Worm (Caenorhabditis elegans) whole organism, young adult: Measurements from ENCODE around the gene K02E11.3.
A peak's percentile ranks its signal among the peaks of the same experiment; 100 is the strongest.

Source experiments
- B0261.1 ChIP-seq: sonication (generic microtip); optimal IDR thresholded peaks from 2 replicates; lab custom pipeline; 2016; ENCODE audit warnings: mild to moderate bottlenecking, missing genetic modification characterization, moderate library complexity, missing compliant biosample characterization
- C17E4.6 ChIP-seq: fragments of 200-800 bp; sonication (Bioruptor generic); IDR thresholded peaks from 2 replicates; pipeline ENCODE4 v1.3.6; 2022; ENCODE audit warnings: missing genetic modification reagents, missing genetic modification characterization, missing compliant biosample characterization
- D2030.7 ChIP-seq: fragments of 200-800 bp; sonication (Bioruptor generic); IDR thresholded peaks from 2 replicates; pipeline ENCODE4 v1.3.6; 2022; ENCODE audit warnings: missing genetic modification reagents, missing genetic modification characterization, missing compliant biosample characterization
- F33H1.4 ChIP-seq: fragments of 200-800 bp; sonication (Bioruptor generic); IDR thresholded peaks from 2 replicates; pipeline ENCODE4 v1.3.6; 2022; ENCODE audit warnings: missing genetic modification reagents, missing genetic modification characterization, missing compliant biosample characterization
- F37B4.10 ChIP-seq: fragments of 200-800 bp; sonication (Bioruptor generic); IDR thresholded peaks from 2 replicates; pipeline ENCODE4 v1.3.6; 2022; ENCODE audit warnings: missing genetic modification characterization, missing compliant biosample characterization
- F39B2.1 ChIP-seq: fragments of 200-800 bp; sonication (Bioruptor generic); IDR thresholded peaks from 2 replicates; pipeline ENCODE4 v1.3.6; 2022; ENCODE audit warnings: missing genetic modification reagents, missing genetic modification characterization, missing compliant biosample characterization
- K11D2.4 ChIP-seq: fragments of 200-800 bp; sonication (Bioruptor generic); IDR thresholded peaks from 2 replicates; pipeline ENCODE4 v1.3.6; 2022; ENCODE audit warnings: missing genetic modification reagents, missing genetic modification characterization, missing compliant biosample characterization
- Y53F4B.3 ChIP-seq: fragments of 200-800 bp; sonication (Bioruptor generic); IDR thresholded peaks from 2 replicates; pipeline ENCODE4 v1.3.6; 2022; ENCODE audit warnings: missing genetic modification reagents, missing genetic modification characterization, missing compliant biosample characterization
- Y53G8AR.9 ChIP-seq: fragments of 200-800 bp; sonication (Bioruptor generic); conservative IDR thresholded peaks from 2 replicates; pipeline ENCODE4 v1.3.6; 2022; ENCODE audit warnings: missing genetic modification reagents, missing genetic modification characterization, missing compliant biosample characterization
- Y56A3A.18 ChIP-seq: fragments of 200-800 bp; sonication (Bioruptor generic); IDR thresholded peaks from 2 replicates; pipeline ENCODE4 v1.3.6; 2022; ENCODE audit warnings: missing genetic modification reagents, missing genetic modification characterization, missing compliant biosample characterization
- Y67H2A.10 ChIP-seq: fragments of 200-800 bp; sonication (Bioruptor generic); conservative IDR thresholded peaks from 2 replicates; pipeline ENCODE4 v1.3.6; 2022; ENCODE audit warnings: missing genetic modification reagents, missing genetic modification characterization, missing compliant biosample characterization
- Y79H2A.3 ChIP-seq: fragments of 200-800 bp; sonication (Bioruptor generic); conservative IDR thresholded peaks from 2 replicates; pipeline ENCODE4 v1.3.6; 2022; ENCODE audit warnings: missing genetic modification reagents, missing genetic modification characterization, missing compliant biosample characterization
- Y95B8A.8 ChIP-seq: fragments of 200-800 bp; sonication (Bioruptor generic); IDR thresholded peaks from 2 replicates; pipeline ENCODE4 v1.3.6; 2022; ENCODE audit warnings: missing genetic modification reagents, missing genetic modification characterization, missing compliant biosample characterization
- aptf-3 ChIP-seq: fragments of 200-800 bp; sonication (Bioruptor generic); IDR thresholded peaks from 2 replicates; pipeline ENCODE4 v1.3.6; 2022; ENCODE audit warnings: missing genetic modification characterization, missing compliant biosample characterization
- attf-3 ChIP-seq: fragments of 200-800 bp; sonication (Bioruptor generic); conservative IDR thresholded peaks from 2 replicates; pipeline ENCODE4 v1.3.6; 2022; ENCODE audit warnings: missing genetic modification reagents, missing genetic modification characterization, missing compliant biosample characterization
- attf-6 ChIP-seq: fragments of 200-800 bp; sonication (Bioruptor generic); IDR thresholded peaks from 2 replicates; pipeline ENCODE4 v1.3.6; 2022; ENCODE audit warnings: missing genetic modification reagents, missing genetic modification characterization, missing compliant biosample characterization
- bed-1 ChIP-seq: fragments of 200-800 bp; sonication (Bioruptor generic); IDR thresholded peaks from 2 replicates; pipeline ENCODE4 v1.3.6; 2022; ENCODE audit warnings: missing genetic modification reagents, missing genetic modification characterization, missing compliant biosample characterization
- bed-2 ChIP-seq: fragments of 200-800 bp; sonication (Bioruptor generic); IDR thresholded peaks from 2 replicates; pipeline ENCODE4 v1.3.6; 2022; ENCODE audit warnings: missing genetic modification reagents, missing genetic modification characterization, missing compliant biosample characterization
- cebp-2 ChIP-seq: fragments of 200-800 bp; sonication (Bioruptor generic); IDR thresholded peaks from 2 replicates; pipeline ENCODE4 v1.3.6; 2022; ENCODE audit warnings: missing genetic modification characterization, missing compliant biosample characterization
- ceh-100 ChIP-seq: fragments of 200-800 bp; sonication (Bioruptor generic); IDR thresholded peaks from 2 replicates; pipeline ENCODE4 v1.3.6; 2022; ENCODE audit warnings: missing genetic modification reagents, missing genetic modification characterization, missing compliant biosample characterization
- ceh-40 ChIP-seq: fragments of 200-800 bp; sonication (Bioruptor generic); IDR thresholded peaks from 2 replicates; pipeline ENCODE4 v1.3.6; 2022; ENCODE audit warnings: missing genetic modification characterization, missing compliant biosample characterization
- ceh-58 ChIP-seq: fragments of 200-800 bp; sonication (Bioruptor generic); IDR thresholded peaks from 2 replicates; pipeline ENCODE4 v1.3.6; 2022; ENCODE audit warnings: missing genetic modification characterization, missing compliant biosample characterization
- dox-1 ChIP-seq: fragments of 200-800 bp; sonication (Bioruptor generic); IDR thresholded peaks from 2 replicates; pipeline ENCODE4 v1.3.6; 2022; ENCODE audit warnings: missing genetic modification reagents, missing genetic modification characterization, missing compliant biosample characterization
- egl-18 ChIP-seq: fragments of 200-800 bp; sonication (Bioruptor generic); IDR thresholded peaks from 2 replicates; pipeline ENCODE4 v1.3.6; 2022; ENCODE audit warnings: missing genetic modification reagents, missing genetic modification characterization, missing compliant biosample characterization
- egl-44 ChIP-seq: fragments of 200-800 bp; sonication (Bioruptor generic); IDR thresholded peaks from 2 replicates; pipeline ENCODE4 v1.3.6; 2022; ENCODE audit warnings: missing genetic modification reagents, missing genetic modification characterization, missing compliant biosample characterization
- egrh-3 ChIP-seq: fragments of 200-800 bp; sonication (Bioruptor generic); IDR thresholded peaks from 2 replicates; pipeline ENCODE4 v1.3.6; 2022; ENCODE audit warnings: missing genetic modification reagents, missing genetic modification characterization, missing compliant biosample characterization
- ekl-4 ChIP-seq: fragments of 200-800 bp; sonication (Bioruptor generic); IDR thresholded peaks from 2 replicates; pipeline ENCODE4 v1.3.6; 2022; ENCODE audit warnings: missing genetic modification reagents, missing genetic modification characterization, missing compliant biosample characterization
- fkh-3 ChIP-seq: sonication (generic microtip); optimal IDR thresholded peaks from 2 replicates; lab custom pipeline; 2016; ENCODE audit warnings: mild to moderate bottlenecking, missing genetic modification characterization, missing compliant biosample characterization
- hmg-1.2 ChIP-seq: fragments of 200-800 bp; sonication (Bioruptor generic); IDR thresholded peaks from 2 replicates; pipeline ENCODE4 v1.3.6; 2022; ENCODE audit warnings: missing genetic modification reagents, missing genetic modification characterization, missing compliant biosample characterization
- hmg-20 ChIP-seq: fragments of 200-800 bp; sonication (Bioruptor generic); IDR thresholded peaks from 2 replicates; pipeline ENCODE4 v1.3.6; 2022; ENCODE audit warnings: missing genetic modification reagents, missing genetic modification characterization, missing compliant biosample characterization
- lin-26 ChIP-seq: fragments of 200-800 bp; sonication (Bioruptor generic); IDR thresholded peaks from 2 replicates; pipeline ENCODE4 v1.3.6; 2022; ENCODE audit warnings: missing genetic modification reagents, missing genetic modification characterization, missing compliant biosample characterization
- madf-6 ChIP-seq: fragments of 200-800 bp; sonication (Bioruptor generic); IDR thresholded peaks from 2 replicates; pipeline ENCODE4 v1.3.6; 2022; ENCODE audit warnings: missing genetic modification reagents, missing genetic modification characterization, missing compliant biosample characterization
- madf-8 ChIP-seq: fragments of 200-800 bp; sonication (Bioruptor generic); conservative IDR thresholded peaks from 2 replicates; pipeline ENCODE4 v1.3.6; 2022; ENCODE audit warnings: missing genetic modification reagents, missing genetic modification characterization, missing compliant biosample characterization
- mcd-1 ChIP-seq: fragments of 200-800 bp; sonication (Bioruptor generic); IDR thresholded peaks from 2 replicates; pipeline ENCODE4 v1.3.6; 2022; ENCODE audit warnings: missing genetic modification reagents, missing genetic modification characterization, missing compliant biosample characterization
- nfyb-1 ChIP-seq: fragments of 200-800 bp; sonication (Bioruptor generic); IDR thresholded peaks from 2 replicates; pipeline ENCODE4 v1.3.6; 2022; ENCODE audit warnings: missing genetic modification reagents, missing genetic modification characterization, missing compliant biosample characterization
- nhr-120 ChIP-seq: fragments of 200-800 bp; sonication (Bioruptor generic); IDR thresholded peaks from 2 replicates; pipeline ENCODE4 v1.3.6; 2022; ENCODE audit warnings: missing genetic modification characterization, missing compliant biosample characterization
- nhr-90 ChIP-seq: sonication (generic microtip); optimal IDR thresholded peaks from 2 replicates; lab custom pipeline; 2016; ENCODE audit warnings: missing genotype, mild to moderate bottlenecking, missing genetic modification characterization, missing compliant biosample characterization
- pbrm-1 ChIP-seq: fragments of 200-800 bp; sonication (Bioruptor generic); IDR thresholded peaks from 2 replicates; pipeline ENCODE4 v1.3.6; 2022; ENCODE audit warnings: missing genetic modification reagents, missing genetic modification characterization, missing compliant biosample characterization
- rcor-1 ChIP-seq: fragments of 200-800 bp; sonication (Bioruptor generic); IDR thresholded peaks from 2 replicates; pipeline ENCODE4 v1.3.6; 2022; ENCODE audit warnings: missing genetic modification reagents, missing genetic modification characterization, missing compliant biosample characterization
- rpc-1 ChIP-seq, 2 experiments: fragments of 150-350 bp in 1 of 2; sonication (generic microtip) in 1 of 2; optimal IDR thresholded peaks; 2 replicates each; lab custom pipeline; 2014 to 2018; ENCODE audit warnings: missing biosample characterization in 1 of 2, missing genetic modification characterization in 1 of 2, missing genetic modification reagents in 1 of 2, missing genotype in 1 of 2
- sea-2 ChIP-seq: fragments of 200-800 bp; sonication (Bioruptor generic); IDR thresholded peaks from 2 replicates; pipeline ENCODE4 v1.3.6; 2022; ENCODE audit warnings: missing genetic modification characterization, missing compliant biosample characterization
- tbp1 ChIP-seq: fragments of 200-800 bp; sonication (Bioruptor generic); optimal IDR thresholded peaks from 2 replicates; lab custom pipeline; 2018; ENCODE audit warnings: mild to moderate bottlenecking, missing genetic modification characterization, missing compliant biosample characterization
- ztf-25 ChIP-seq: fragments of 200-800 bp; sonication (Bioruptor generic); IDR thresholded peaks from 2 replicates; pipeline ENCODE4 v1.3.6; 2022; ENCODE audit warnings: missing genetic modification reagents, missing genetic modification characterization, missing compliant biosample characterization
- ztf-28 ChIP-seq: fragments of 200-800 bp; sonication (Bioruptor generic); IDR thresholded peaks from 2 replicates; pipeline ENCODE4 v1.3.6; 2022; ENCODE audit warnings: missing genetic modification reagents, missing genetic modification characterization, missing compliant biosample characterization

Gene K02E11.3

ce11 chrV:14240694-14241201 lies 5.9 kb downstream of the K02E11.3 start, which contains the start of gene K02E11.10:
TSS of gene K02E11.10 (minus strand) at chrV:14241151.
- TF ChIP-seq egrh-3 (peak; percentile 96), sea-2 (no peak), fkh-3 (tag; lab: Kevin White, UChicago) (peak; percentile 13), bed-1 (GFP tag; lab: Robert Waterston, UW) (0 out of 2 replicates have a peak, but pooled peaks have one; percentile 28)

DNA sequence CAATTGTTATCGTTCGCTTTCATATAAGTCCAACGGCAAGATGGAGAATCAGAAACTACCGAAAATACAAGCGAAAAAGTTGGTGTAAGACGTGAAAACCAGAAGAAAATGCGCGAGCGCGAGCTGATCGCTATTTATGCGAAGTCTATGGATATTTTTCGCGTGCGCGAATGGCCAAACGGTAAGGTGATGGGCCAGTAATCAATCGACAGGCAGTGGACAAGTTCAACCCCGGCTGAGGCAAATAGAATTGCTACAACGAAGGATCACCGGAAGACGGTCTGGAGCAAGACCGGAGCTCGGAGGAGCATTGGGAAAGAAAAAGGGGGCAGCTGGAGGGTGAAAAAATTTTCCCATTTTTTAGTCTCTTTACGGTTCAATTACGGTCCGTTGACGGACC lies 9.2 kb downstream of the K02E11.3 start:
- peak; percentile 87 for TF ChIP-seq attf-6
- peak; percentile 95 for TF ChIP-seq ztf-25 (GFP tag; lab: Robert Waterston, UW)
- TF ChIP-seq dox-1 (GFP tag; lab: Robert Waterston, UW): peak; percentile 87
- TF ChIP-seq bed-2 (GFP tag; lab: Robert Waterston, UW): peak; percentile 85
- TF ChIP-seq hmg-1.2 (GFP tag; lab: Robert Waterston, UW): peak; percentile 72
- TF ChIP-seq D2030.7: peak; percentile 94
- peak; percentile 68; the same call in 1 of the 2 replicates for TF ChIP-seq ceh-40 (GFP tag; lab: Robert Waterston, UW)
- TF ChIP-seq attf-3: 0 out of 2 replicates have a peak, but pooled peaks have one; percentile 35
- TF ChIP-seq Y53F4B.3 (GFP tag; lab: Robert Waterston, UW): 0 out of 2 replicates have a peak, but pooled peaks have one; percentile 18
- TF ChIP-seq lin-26 (GFP tag; lab: Robert Waterston, UW): peak; percentile 99
- TF ChIP-seq sea-2: peak; percentile 84; the same call in 1 of the 2 replicates
- TF ChIP-seq Y56A3A.18: peak; percentile 80
- peak; percentile 46 for TF ChIP-seq egrh-3
- 0 out of 2 replicates have a peak, but pooled peaks have one; percentile 9 for TF ChIP-seq Y67H2A.10 (GFP tag; lab: Robert Waterston, UW)
- TF ChIP-seq hmg-20 (GFP tag; lab: Robert Waterston, UW): peak; percentile 60; the same call in 1 of the 2 replicates
- 0 out of 2 replicates have a peak, but pooled peaks have one; percentile 21 for TF ChIP-seq C17E4.6 (GFP tag; lab: Robert Waterston, UW)
- TF ChIP-seq F37B4.10 (GFP tag; lab: Robert Waterston, UW): 0 out of 2 replicates have a peak, but pooled peaks have one; percentile 52
- TF ChIP-seq rpc-1 (optimal IDR thresholded peaks at IDR 0.05; lab: Kevin White, UChicago): peak; percentile 35
- TF ChIP-seq rpc-1 (tag; optimal IDR thresholded peaks at IDR 0.05; lab: Kevin White, UChicago): peak; percentile 65
- TF ChIP-seq K11D2.4 (GFP tag; lab: Robert Waterston, UW): 0 out of 2 replicates have a peak, but pooled peaks have one; percentile 33
- 0 out of 2 replicates have a peak, but pooled peaks have one; percentile 78 for TF ChIP-seq bed-1 (GFP tag; lab: Robert Waterston, UW)
- peak; percentile 59 for TF ChIP-seq rcor-1 (GFP tag; lab: Robert Waterston, UW)
- 0 out of 2 replicates have a peak, but pooled peaks have one; percentile 29 for TF ChIP-seq ztf-28
- TF ChIP-seq madf-8 (GFP tag; lab: Robert Waterston, UW): peak; percentile 53
- TF ChIP-seq nfyb-1 (GFP tag; lab: Robert Waterston, UW): peak; percentile 57; the same call in 1 of the 2 replicates
- peak; percentile 75 for TF ChIP-seq F39B2.1 (GFP tag; lab: Robert Waterston, UW)
- TF ChIP-seq madf-6 (GFP tag; lab: Robert Waterston, UW): peak; percentile 71
- peak; percentile 57 for TF ChIP-seq F33H1.4 (GFP tag; lab: Robert Waterston, UW)
- peak; percentile 91 for TF ChIP-seq egl-44 (GFP tag; lab: Robert Waterston, UW)
- peak; percentile 31 for TF ChIP-seq nhr-90
- TF ChIP-seq aptf-3 (GFP tag; lab: Robert Waterston, UW): peak; percentile 90
- TF ChIP-seq cebp-2: peak; percentile 96
- peak; percentile 79 for TF ChIP-seq pbrm-1 (GFP tag; lab: Robert Waterston, UW)
- TF ChIP-seq ceh-58: peak; percentile 95
- TF ChIP-seq mcd-1 (GFP tag; lab: Robert Waterston, UW): peak; percentile 61
- peak; percentile 81 for TF ChIP-seq tbp1
- TF ChIP-seq Y95B8A.8 (GFP tag; lab: Robert Waterston, UW): peak; percentile 68; the same call in 1 of the 2 replicates
- TF ChIP-seq B0261.1 (tag; lab: Kevin White, UChicago): peak; percentile 52
- peak; percentile 67; the same call in 1 of the 2 replicates for TF ChIP-seq ceh-100
- peak; percentile 78 for TF ChIP-seq ekl-4
- 0 out of 2 replicates have a peak, but pooled peaks have one; percentile 86 for TF ChIP-seq nhr-120 (GFP tag; lab: Robert Waterston, UW)
- TF ChIP-seq egl-18 (GFP tag; lab: Robert Waterston, UW): 0 out of 2 replicates have a peak, but pooled peaks have one; percentile 14
- 0 out of 2 replicates have a peak, but pooled peaks have one; percentile 18 for TF ChIP-seq Y79H2A.3
- peak; percentile 64; the same call in 1 of the 2 replicates for TF ChIP-seq Y53G8AR.9 (GFP tag; lab: Robert Waterston, UW)
- TF ChIP-seq, all 124 proteins: peak for 43; not testable (repeated sequence) for 81
